Worm (Caenorhabditis elegans) whole organism, early embryonic: ENCODE measurements around the gene grl-2.

Experiments used
- F13C5.2 ChIP-seq: sonication (generic microtip); optimal IDR thresholded peaks from 2 replicates; lab custom pipeline; 2017; ENCODE audit warnings: mild to moderate bottlenecking, missing genetic modification characterization, inconsistent platforms, missing compliant biosample characterization
- aly-1 ChIP-seq: sonication (generic microtip); optimal IDR thresholded peaks from 2 replicates; lab custom pipeline; 2016; ENCODE audit warnings: missing genetic modification characterization, missing compliant biosample characterization
- ama-1 ChIP-seq: fragments of 150-350 bp; optimal IDR thresholded peaks from 2 replicates; lab custom pipeline; 2014
- ceh-13 ChIP-seq: fragments of 200-800 bp; sonication (Bioruptor generic); optimal IDR thresholded peaks from 2 replicates; lab custom pipeline; 2018; ENCODE audit warnings: mild to moderate bottlenecking, missing genetic modification characterization, missing compliant biosample characterization
- flt-1 ChIP-seq: fragments of 200-800 bp; sonication (Bioruptor generic); IDR thresholded peaks from 2 replicates; pipeline ENCODE4 v1.3.6; 2022; ENCODE audit warnings: missing genetic modification characterization, missing compliant biosample characterization
- hmbx-1 ChIP-seq: sonication (generic microtip); optimal IDR thresholded peaks from 2 replicates; lab custom pipeline; 2016; ENCODE audit warnings: mild to moderate bottlenecking, missing genetic modification characterization, missing compliant biosample characterization
- hnd-1 ChIP-seq: sonication (generic microtip); optimal IDR thresholded peaks from 2 replicates; lab custom pipeline; 2016; ENCODE audit warnings: missing genetic modification characterization, missing compliant biosample characterization
- sea-1 ChIP-seq: fragments of 200-800 bp; sonication (Bioruptor generic); conservative IDR thresholded peaks from 2 replicates; pipeline ENCODE4 v1.3.6; 2022; ENCODE audit warnings: missing genetic modification characterization, missing compliant biosample characterization
- tbx-37 ChIP-seq: fragments of 200-800 bp; sonication (Bioruptor generic); conservative IDR thresholded peaks from 2 replicates; pipeline ENCODE4 v1.3.6; 2022; ENCODE audit warnings: missing genetic modification reagents, missing genetic modification characterization, missing compliant biosample characterization

DNA sequence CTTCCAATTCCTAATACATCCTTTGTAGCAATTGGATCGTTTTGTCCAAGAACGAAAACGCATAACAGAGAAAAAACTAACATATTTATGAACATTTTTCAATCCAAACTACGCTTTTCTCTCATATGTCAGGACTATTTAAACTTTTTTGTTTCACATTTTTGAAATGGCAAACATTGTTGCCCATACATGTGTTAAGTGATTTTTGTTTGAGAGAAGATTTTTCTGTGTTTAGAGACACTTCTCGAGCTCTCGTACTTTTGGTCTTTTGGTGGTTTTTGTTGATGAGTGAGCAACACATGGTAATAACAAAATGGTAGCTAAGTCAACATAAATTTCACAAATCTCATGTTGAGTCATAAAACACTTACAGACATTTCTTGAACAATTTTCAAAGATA is 39.8 kb upstream of the grl-2 start, which contains the start of gene ttr-28:
- TF ChIP-seq sea-1, result no peak
- no peak for TF ChIP-seq F13C5.2 (tag; lab: Kevin White, UChicago)
- no peak for TF ChIP-seq ama-1 (lab: Kevin White, UChicago)
- no peak for TF ChIP-seq hnd-1 (tag; lab: Kevin White, UChicago)
- no peak for TF ChIP-seq aly-1 (tag; lab: Kevin White, UChicago)
- no peak for TF ChIP-seq flt-1 (GFP tag; lab: Robert Waterston, UW)
- no peak for TF ChIP-seq hmbx-1 (tag; lab: Kevin White, UChicago)
- no peak for TF ChIP-seq ceh-13 (GFP tag; lab: Kevin White, UChicago)
- TF ChIP-seq tbx-37, result no peak
